Fruit fly (Drosophila melanogaster): ENCODE measurements around the gene Coq8.

Gene Coq8

dm6 chrX:12895114-12895723 is 5.7 kb downstream of the Coq8 start (continued):
- TF ChIP-seq CG14050 (GFP tag; IDR thresholded peaks at IDR 0.05) (no peak), zen (tag; optimal IDR thresholded peaks at IDR 0.05) (no peak), Ptx1 (GFP tag; IDR thresholded peaks at IDR 0.05) (peak; percentile 37; the same call in 1 of the 2 replicates), CG11504 (tag; optimal IDR thresholded peaks at IDR 0.05) (peak; percentile 0), CG8359 (GFP tag; optimal IDR thresholded peaks at IDR 0.05; ENCODE audit: borderline replicate concordance) (no peak), CG30020 (tag; optimal IDR thresholded peaks at IDR 0.05) (no peak), dmrt11E (tag; optimal IDR thresholded peaks at IDR 0.05) (no peak), Usf (GFP tag; optimal IDR thresholded peaks at IDR 0.05) (no peak), HLHmδ (GFP tag; optimal IDR thresholded peaks at IDR 0.05) (no peak), CG8478 (optimal IDR thresholded peaks at IDR 0.05) (no peak), Dfd (GFP tag; optimal IDR thresholded peaks at IDR 0.05) (no peak), gce (GFP tag; IDR thresholded peaks at IDR 0.05) (no peak), D19B (GFP tag; optimal IDR thresholded peaks at IDR 0.05) (no peak), CG18619 (GFP tag; optimal IDR thresholded peaks at IDR 0.05) (no peak), CG4404 (GFP tag; IDR thresholded peaks at IDR 0.05) (no peak), corto (GFP tag; optimal IDR thresholded peaks at IDR 0.05) (peak; percentile 25), chinmo (GFP tag; IDR thresholded peaks at IDR 0.05; ENCODE audit: partially characterized antibody) (peak; percentile 80; the same call in 1 of the 4 replicates), CG33557 (GFP tag; optimal IDR thresholded peaks at IDR 0.05) (no peak), Sry-β (GFP tag; optimal IDR thresholded peaks at IDR 0.05) (no peak), salm (tag; optimal IDR thresholded peaks at IDR 0.05) (no peak), Poxn (GFP tag; IDR thresholded peaks at IDR 0.05) (no peak), CG34224 (GFP tag; IDR thresholded peaks at IDR 0.05; ENCODE audit: partially characterized antibody) (no peak), CG17829 (tag; optimal IDR thresholded peaks at IDR 0.05) (no peak), HLH3B (GFP tag; IDR thresholded peaks at IDR 0.05) (no peak), otp (GFP tag; IDR thresholded peaks at IDR 0.05) (no peak), B-H1 (GFP tag; IDR thresholded peaks at IDR 0.05) (no peak), Myb (GFP tag; optimal IDR thresholded peaks at IDR 0.05) (no peak), Hmx (GFP tag; optimal IDR thresholded peaks at IDR 0.05) (no peak), danr (GFP tag; IDR thresholded peaks at IDR 0.05) (no peak), CG17186 (GFP tag; optimal IDR thresholded peaks at IDR 0.05) (no peak), zfh2 (GFP tag; optimal IDR thresholded peaks at IDR 0.05) (no peak), CG7987 (GFP tag; optimal IDR thresholded peaks at IDR 0.05) (no peak), CG7556 (GFP tag; optimal IDR thresholded peaks at IDR 0.05) (no peak), CG18764 (GFP tag; optimal IDR thresholded peaks at IDR 0.05) (no peak), CG2678 (tag; optimal IDR thresholded peaks at IDR 0.05) (peak; percentile 42), CG15514 (GFP tag; optimal IDR thresholded peaks at IDR 0.05) (no peak), CG16813 (GFP tag; IDR thresholded peaks at IDR 0.05; ENCODE audit: partially characterized antibody) (no peak), MBD-R2 (GFP tag; IDR thresholded peaks at IDR 0.05) (no peak), CG18476 (GFP tag; optimal IDR thresholded peaks at IDR 0.05) (no peak), Gsc (GFP tag; IDR thresholded peaks at IDR 0.05) (no peak), pros (GFP tag; optimal IDR thresholded peaks at IDR 0.05) (no peak), CG18262 (tag; optimal IDR thresholded peaks at IDR 0.05) (no peak), ind (GFP tag; optimal IDR thresholded peaks at IDR 0.05) (no peak), p53 (GFP tag; optimal IDR thresholded peaks at IDR 0.05) (no peak), exex (tag; optimal IDR thresholded peaks at IDR 0.05) (peak; percentile 59), fd102C (GFP tag; optimal IDR thresholded peaks at IDR 0.05) (no peak), E2f2 (GFP tag; IDR thresholded peaks at IDR 0.05) (no peak), Elba2 (GFP tag; optimal IDR thresholded peaks at IDR 0.05) (no peak), CG17361 (GFP tag; IDR thresholded peaks at IDR 0.05) (no peak), CG5245 (GFP tag; optimal IDR thresholded peaks at IDR 0.05) (no peak), shn (GFP tag; optimal IDR thresholded peaks at IDR 0.05) (no peak)

Data from whole organism, embryonic.